Fruit fly (Drosophila melanogaster) whole organism, embryonic: Measurements from ENCODE around the gene CG7149.

Experiments
- Ada2b ChIP-seq: fragments of 200-800 bp; sonication (Bioruptor generic); IDR thresholded peaks from 2 replicates; pipeline ENCODE4 v1.3.6; 2022; ENCODE audit warnings: missing biosample characterization, missing genetic modification characterization
- BtbVII ChIP-seq: fragments of 200-800 bp; sonication (Bioruptor generic); optimal IDR thresholded peaks from 3 replicates; lab custom pipeline; 2017; ENCODE audit warnings: missing biosample characterization, mild to moderate bottlenecking, missing genetic modification characterization
- CG10565 ChIP-seq: fragments of 200-800 bp; sonication (Bioruptor generic); optimal IDR thresholded peaks from 3 replicates; lab custom pipeline; 2016; ENCODE audit warnings: missing biosample characterization, mild to moderate bottlenecking, missing genetic modification characterization
- CG1233 ChIP-seq: fragments of 200-800 bp; sonication (Bioruptor generic); optimal IDR thresholded peaks from 4 replicates; lab custom pipeline; 2018; ENCODE audit warnings: missing biosample characterization, mild to moderate bottlenecking, missing genetic modification characterization
- CG12391 ChIP-seq: fragments of 200-800 bp; sonication (Bioruptor generic); optimal IDR thresholded peaks from 3 replicates; lab custom pipeline; 2018; ENCODE audit warnings: missing biosample characterization, mild to moderate bottlenecking, missing genetic modification characterization, moderate library complexity
- CG15073 ChIP-seq: fragments of 200-800 bp; sonication (Bioruptor generic); optimal IDR thresholded peaks from 2 replicates; lab custom pipeline; 2016; ENCODE audit warnings: missing biosample characterization, missing genetic modification characterization
- CG1602 ChIP-seq: fragments of 200-800 bp; sonication (Bioruptor generic); optimal IDR thresholded peaks from 3 replicates; lab custom pipeline; 2016; ENCODE audit warnings: missing biosample characterization, missing genetic modification characterization
- CG1647 ChIP-seq: fragments of 200-800 bp; sonication (Bioruptor generic); optimal IDR thresholded peaks from 3 replicates; lab custom pipeline; 2016; ENCODE audit warnings: missing biosample characterization, missing genetic modification characterization
- CG17361 ChIP-seq: fragments of 200-800 bp; sonication (Bioruptor generic); IDR thresholded peaks from 3 replicates; pipeline ENCODE4 v1.3.6; 2022; ENCODE audit warnings: missing biosample characterization, missing genetic modification characterization
- CG2875 ChIP-seq: fragments of 200-800 bp; sonication (Bioruptor generic); optimal IDR thresholded peaks from 2 replicates; lab custom pipeline; 2017; ENCODE audit warnings: missing biosample characterization, mild to moderate bottlenecking, missing genetic modification characterization, missing genetic modification reagents
- CG4360 ChIP-seq: fragments of 200-800 bp; sonication (Bioruptor generic); IDR thresholded peaks from 2 replicates; pipeline ENCODE4 v1.3.6; 2022; ENCODE audit warnings: missing biosample characterization, missing genetic modification characterization
- CG6272 ChIP-seq: fragments of 200-800 bp; sonication (Bioruptor generic); IDR thresholded peaks from 2 replicates; pipeline ENCODE4 v1.3.6; 2022; ENCODE audit warnings: missing biosample characterization, missing genetic modification characterization
- CG7556 ChIP-seq: fragments of 200-800 bp; sonication (Bioruptor generic); optimal IDR thresholded peaks from 2 replicates; lab custom pipeline; 2017; ENCODE audit warnings: missing biosample characterization, mild to moderate bottlenecking, missing genetic modification characterization
- CG8388 ChIP-seq: fragments of 200-800 bp; sonication (Bioruptor generic); optimal IDR thresholded peaks from 2 replicates; lab custom pipeline; 2019; ENCODE audit warnings: missing biosample characterization, mild to moderate bottlenecking, missing genetic modification characterization, moderate library complexity
- CG8924 ChIP-seq: fragments of 200-800 bp; optimal IDR thresholded peaks from 3 replicates; lab custom pipeline; 2019; ENCODE audit warnings: missing biosample characterization, mild to moderate bottlenecking, missing genetic modification characterization, moderate library complexity
- CG8944 ChIP-seq: fragments of 200-800 bp; sonication (Bioruptor generic); optimal IDR thresholded peaks from 3 replicates; lab custom pipeline; 2016; ENCODE audit warnings: missing biosample characterization, missing genetic modification characterization
- CG9437 ChIP-seq: fragments of 200-800 bp; sonication (Bioruptor generic); optimal IDR thresholded peaks from 2 replicates; lab custom pipeline; 2018; ENCODE audit warnings: missing biosample characterization, mild to moderate bottlenecking, missing genetic modification characterization
- CG9817 ChIP-seq: fragments of 200-800 bp; sonication (Bioruptor generic); optimal IDR thresholded peaks from 2 replicates; lab custom pipeline; 2018; ENCODE audit warnings: missing biosample characterization, mild to moderate bottlenecking, missing genetic modification characterization, moderate library complexity
- CHES-1-like ChIP-seq: fragments of 200-800 bp; sonication (Bioruptor generic); optimal IDR thresholded peaks from 2 replicates; lab custom pipeline; 2016; ENCODE audit warnings: missing biosample characterization, missing genetic modification characterization
- Dad ChIP-seq: fragments of 200-800 bp; sonication (Bioruptor generic); optimal IDR thresholded peaks from 3 replicates; lab custom pipeline; 2016; ENCODE audit warnings: missing biosample characterization, missing genetic modification characterization
- E2f2 ChIP-seq: fragments of 200-800 bp; sonication (Bioruptor generic); IDR thresholded peaks from 2 replicates; pipeline ENCODE4 v1.3.6; 2022; ENCODE audit warnings: missing biosample characterization, missing genetic modification characterization
- Elba2 ChIP-seq: fragments of 200-800 bp; sonication (Bioruptor generic); optimal IDR thresholded peaks from 3 replicates; lab custom pipeline; 2016; ENCODE audit warnings: missing biosample characterization, missing genetic modification characterization
- Fer2 ChIP-seq: fragments of 200-800 bp; sonication (Bioruptor generic); optimal IDR thresholded peaks from 2 replicates; lab custom pipeline; 2018; ENCODE audit warnings: missing biosample characterization, mild to moderate bottlenecking, missing genetic modification characterization, moderate library complexity
- HmgD ChIP-seq: fragments of 200-800 bp; sonication (Bioruptor generic); optimal IDR thresholded peaks from 3 replicates; lab custom pipeline; 2016; ENCODE audit warnings: missing biosample characterization, missing genetic modification characterization
- Lim3 ChIP-seq: fragments of 200-800 bp; sonication (Bioruptor generic); IDR thresholded peaks from 2 replicates; pipeline ENCODE4 v1.3.6; 2022; ENCODE audit warnings: missing biosample characterization, missing genetic modification characterization
- Mes4 ChIP-seq: fragments of 200-800 bp; sonication (Bioruptor generic); optimal IDR thresholded peaks from 2 replicates; lab custom pipeline; 2016; ENCODE audit warnings: missing biosample characterization, missing genetic modification characterization
- Oli ChIP-seq: fragments of 200-800 bp; sonication (Bioruptor generic); optimal IDR thresholded peaks from 2 replicates; lab custom pipeline; 2018; ENCODE audit warnings: missing biosample characterization, mild to moderate bottlenecking, missing genetic modification characterization, moderate library complexity
- Ravus ChIP-seq: fragments of 200-800 bp; sonication (Bioruptor generic); IDR thresholded peaks from 2 replicates; pipeline ENCODE4 v1.3.6; 2022; ENCODE audit warnings: missing biosample characterization, missing genetic modification characterization
- Six4 ChIP-seq: fragments of 200-800 bp; sonication (Bioruptor generic); optimal IDR thresholded peaks from 2 replicates; lab custom pipeline; 2016; ENCODE audit warnings: missing biosample characterization, missing genetic modification characterization
- Sox100B ChIP-seq: fragments of 200-800 bp; sonication (Bioruptor generic); optimal IDR thresholded peaks from 3 replicates; lab custom pipeline; 2018; ENCODE audit warnings: missing biosample characterization, mild to moderate bottlenecking, missing genetic modification characterization
- ara ChIP-seq: fragments of 200-800 bp; sonication (Bioruptor generic); IDR thresholded peaks from 2 replicates; pipeline ENCODE4 v1.3.6; 2022; ENCODE audit warnings: missing biosample characterization, missing genetic modification characterization
- az2 ChIP-seq: fragments of 200-800 bp; sonication (Bioruptor generic); optimal IDR thresholded peaks from 3 replicates; lab custom pipeline; 2016; ENCODE audit warnings: missing biosample characterization, missing genetic modification characterization
- btn ChIP-seq: fragments of 200-800 bp; sonication (Bioruptor generic); optimal IDR thresholded peaks from 2 replicates; lab custom pipeline; 2016; ENCODE audit warnings: missing biosample characterization, missing genetic modification characterization
- ci ChIP-seq: fragments of 200-800 bp; sonication (Bioruptor generic); IDR thresholded peaks from 3 replicates; pipeline ENCODE4 v1.3.6; 2022; ENCODE audit warnings: missing biosample characterization, missing genetic modification characterization
- disco-r ChIP-seq: fragments of 200-800 bp; sonication (Bioruptor generic); optimal IDR thresholded peaks from 2 replicates; lab custom pipeline; 2016; ENCODE audit warnings: missing biosample characterization, missing genetic modification characterization
- en ChIP-seq: fragments of 200-800 bp; sonication (Bioruptor generic); optimal IDR thresholded peaks from 2 replicates; lab custom pipeline; 2016; ENCODE audit warnings: missing biosample characterization, missing genetic modification characterization
- gfzf ChIP-seq: fragments of 200-800 bp; sonication (Bioruptor generic); optimal IDR thresholded peaks from 2 replicates; lab custom pipeline; 2016; ENCODE audit warnings: missing biosample characterization, mild to moderate bottlenecking, missing genetic modification characterization, moderate library complexity
- gt ChIP-seq: fragments of 200-800 bp; sonication (Bioruptor generic); IDR thresholded peaks from 2 replicates; pipeline ENCODE4 v1.3.6; 2022; ENCODE audit warnings: missing biosample characterization, missing genetic modification characterization
- hbn ChIP-seq: fragments of 200-800 bp; sonication (Bioruptor generic); IDR thresholded peaks from 2 replicates; pipeline ENCODE4 v1.3.6; 2022; ENCODE audit warnings: missing biosample characterization, missing genetic modification characterization; ENCODE audit not compliant: partially characterized antibody
- hkb ChIP-seq, 2 experiments: fragments of 200-800 bp in 1 of 2; fragments of >200 bp in 1 of 2; sonication (Bioruptor generic) in 1 of 2; IDR thresholded peaks in 1 of 2; optimal IDR thresholded peaks in 1 of 2; 2 replicates each; pipeline versions ENCODE4 v1.3.6 to Lab custom; 2017 to 2022; ENCODE audit warnings: missing biosample characterization in 1 of 2, missing genetic modification characterization in 1 of 2
- sc ChIP-seq, 3 experiments: fragments of >200 bp in 2 of 3; fragments of 200-800 bp in 1 of 3; sonication (Bioruptor generic) in 1 of 3; optimal IDR thresholded peaks; 2 replicates in 2 of 3; 3 replicates in 1 of 3; lab custom pipeline; 2017; ENCODE audit warnings: mild to moderate bottlenecking in 1 of 3, missing biosample characterization in 1 of 3, missing genetic modification characterization in 1 of 3, missing genetic modification reagents in 1 of 3
- sens ChIP-seq: fragments of 200-800 bp; sonication (Bioruptor generic); peaks from one replicate; lab custom pipeline; 2016; ENCODE audit warnings: missing biosample characterization, missing genetic modification characterization
- sima ChIP-seq: fragments of 200-800 bp; sonication (Bioruptor generic); optimal IDR thresholded peaks from 2 replicates; lab custom pipeline; 2016; ENCODE audit warnings: missing biosample characterization, missing genetic modification characterization
- slbo ChIP-seq: fragments of 200-800 bp; sonication (Bioruptor generic); IDR thresholded peaks from 2 replicates; pipeline ENCODE4 v1.3.6; 2022; ENCODE audit warnings: missing biosample characterization, missing genetic modification characterization
- sr ChIP-seq: fragments of 200-800 bp; sonication (Bioruptor generic); IDR thresholded peaks from 3 replicates; pipeline ENCODE4 v1.3.6; 2022; ENCODE audit warnings: missing biosample characterization, missing genetic modification characterization
- tgo ChIP-seq: fragments of 200-800 bp; sonication (Bioruptor generic); IDR thresholded peaks from 3 replicates; pipeline ENCODE4 v1.3.6; 2022; ENCODE audit warnings: missing biosample characterization, missing genetic modification characterization
- trem ChIP-seq: fragments of 200-800 bp; optimal IDR thresholded peaks from 3 replicates; lab custom pipeline; 2019; ENCODE audit warnings: missing biosample characterization, mild to moderate bottlenecking, missing genetic modification characterization, moderate library complexity
- unpg ChIP-seq: fragments of 200-800 bp; sonication (Bioruptor generic); optimal IDR thresholded peaks from 3 replicates; lab custom pipeline; 2018; ENCODE audit warnings: missing biosample characterization, mild to moderate bottlenecking, missing genetic modification characterization, moderate library complexity
- zfh1 ChIP-seq: fragments of 200-800 bp; sonication (Bioruptor generic); IDR thresholded peaks from 3 replicates; pipeline ENCODE4 v1.3.6; 2022; ENCODE audit warnings: missing biosample characterization, missing genetic modification characterization

CG7149 gene

DNA sequence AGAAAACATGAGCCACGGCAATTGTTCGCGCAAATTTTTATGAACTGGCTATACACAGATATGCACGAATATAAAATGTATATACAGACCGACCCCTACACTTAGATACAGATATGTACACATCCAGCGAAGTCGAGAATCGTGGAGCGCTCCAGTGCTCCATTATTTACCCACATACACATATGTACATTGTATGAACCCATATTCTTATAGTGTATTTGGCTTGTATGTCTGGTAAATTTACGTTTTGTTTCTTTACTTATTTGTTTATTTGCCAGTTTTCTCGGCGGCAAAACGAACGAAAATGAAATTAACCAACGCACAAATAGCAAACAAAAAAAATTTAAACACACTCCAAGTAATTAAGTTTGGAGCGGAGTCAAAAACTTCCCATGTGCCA is 23.0 kb upstream of the CG7149 start (continued):
- TF ChIP-seq en (GFP tag; lab: Kevin White, UChicago) (no peak), CG10565 (GFP tag; lab: Kevin White, UChicago) (no peak), CG7556 (GFP tag; lab: Kevin White, UChicago) (peak; percentile 34), sr (GFP tag; lab: Robert Waterston, UW) (no peak), CG9437 (GFP tag; lab: Kevin White, UChicago) (no peak), gfzf (no peak), Six4 (GFP tag; lab: Kevin White, UChicago) (no peak), E2f2 (GFP tag; lab: Robert Waterston, UW) (peak; percentile 14; the same call in 1 of the 2 replicates), Fer2 (tag; lab: Kevin White, UChicago) (peak; percentile 75), CHES-1-like (GFP tag; lab: Kevin White, UChicago) (no peak), Lim3 (GFP tag; lab: Robert Waterston, UW) (no peak), Sox100B (GFP tag; lab: Kevin White, UChicago) (no peak), Ravus (no peak), Ada2b (no peak; the same call in 1 of the 2 replicates), Dad (no peak), HmgD (no peak), BtbVII (GFP tag; lab: Kevin White, UChicago) (peak; percentile 65), Elba2 (GFP tag; lab: Kevin White, UChicago) (no peak), ara (GFP tag; lab: Robert Waterston, UW) (peak; percentile 56; the same call in 1 of the 2 replicates), CG15073 (GFP tag; lab: Kevin White, UChicago) (no peak), gt (no peak), CG1602 (no peak), btn (GFP tag; lab: Kevin White, UChicago) (no peak)
- TF ChIP-seq, all 482 proteins: peak for 188

DNA sequence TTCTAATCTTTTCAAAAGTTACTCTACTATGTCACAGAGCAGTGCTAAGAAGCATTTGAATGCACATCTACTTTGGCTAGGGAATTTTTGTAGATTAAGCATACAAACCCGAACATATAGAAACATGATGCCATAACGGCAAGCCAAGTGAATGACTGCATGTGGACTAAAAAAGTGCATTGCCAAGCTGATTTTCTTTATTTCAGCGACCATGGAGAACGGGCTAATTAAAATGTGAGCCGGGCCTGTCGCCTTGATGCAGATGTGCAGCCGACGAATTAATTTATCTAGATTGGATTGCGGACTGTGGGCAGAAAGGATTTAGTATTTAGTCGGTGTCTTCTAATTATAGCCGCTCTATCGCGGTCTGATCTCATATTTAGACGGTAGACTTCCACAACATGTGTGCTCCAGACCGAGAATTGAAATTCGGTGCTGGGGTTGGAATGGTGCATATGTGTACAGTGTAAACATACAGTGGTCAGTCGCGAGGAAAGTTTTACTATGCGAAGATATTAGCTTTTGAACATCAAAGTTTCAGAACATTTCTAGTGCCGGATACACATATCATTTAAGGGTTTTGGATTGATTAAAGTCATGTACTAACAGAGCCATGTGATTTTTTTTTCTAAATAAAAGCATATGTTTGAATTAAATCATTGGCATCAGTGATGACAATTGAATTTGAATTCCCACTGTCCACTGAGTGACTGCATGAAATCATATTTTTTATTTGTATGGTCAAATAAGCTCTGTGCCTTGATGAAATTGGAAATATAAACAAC is 22.4 kb upstream of the CG7149 start:
- TF ChIP-seq CG6272 (no peak), sima (GFP tag; lab: Kevin White, UChicago) (no peak), zfh1 (GFP tag; lab: Robert Waterston, UW) (no peak), sc (optimal IDR thresholded peaks at IDR 0.05; lab: Kevin White, UChicago) (no peak), sc (GFP tag; optimal IDR thresholded peaks at IDR 0.05; lab: Kevin White, UChicago) (peak; percentile 11), sens (GFP tag; lab: Kevin White, UChicago) (peak; percentile 69), CG8944 (GFP tag; lab: Kevin White, UChicago) (no peak), CG12391 (tag; lab: Kevin White, UChicago) (peak; percentile 32), CG2875 (no peak), slbo (GFP tag; lab: Robert Waterston, UW) (peak; percentile 10; the same call in 1 of the 2 replicates), hbn (GFP tag; lab: Robert Waterston, UW) (no peak), ara (GFP tag; lab: Robert Waterston, UW) (no peak), CG10565 (GFP tag; lab: Kevin White, UChicago) (no peak), CG8388 (peak; percentile 33), CG1647 (GFP tag; lab: Kevin White, UChicago) (no peak), Oli (tag; lab: Kevin White, UChicago) (peak; percentile 17), unpg (GFP tag; lab: Kevin White, UChicago) (peak; percentile 1), trem (peak; percentile 0), CG9817 (peak; percentile 2), CG4360 (GFP tag; lab: Robert Waterston, UW) (no peak), hkb (optimal IDR thresholded peaks at IDR 0.05; lab: Kevin White, UChicago) (no peak), hkb (GFP tag; IDR thresholded peaks at IDR 0.05; lab: Robert Waterston, UW) (peak; percentile 28; the same call in 1 of the 2 replicates), disco-r (GFP tag; lab: Kevin White, UChicago) (no peak), tgo (GFP tag; lab: Robert Waterston, UW) (0 out of 3 replicates have a peak, but pooled peaks have one; percentile 13), az2 (GFP tag; lab: Kevin White, UChicago) (peak; percentile 13), CG1233 (no peak), Mes4 (no peak), CG17361 (GFP tag; lab: Robert Waterston, UW) (peak; percentile 39; the same call in 1 of the 3 replicates), CG8924 (tag; lab: Kevin White, UChicago) (no peak), ci (no peak)
